Worm (Caenorhabditis elegans) whole organism, L1 larva: Measurements from ENCODE around the gene W04H10.1.
A peak's percentile ranks its signal among the peaks of the same experiment; 100 is the strongest.

Experiments
- aha-1 ChIP-seq: fragments of 150-350 bp; optimal IDR thresholded peaks from 2 replicates; lab custom pipeline; 2014; ENCODE audit warnings: missing biosample characterization, missing genetic modification characterization
- alr-1 ChIP-seq: fragments of 200-800 bp; sonication (Bioruptor generic); optimal IDR thresholded peaks from 2 replicates; lab custom pipeline; 2018; ENCODE audit warnings: borderline replicate concordance, mild to moderate bottlenecking, missing genetic modification characterization, missing compliant biosample characterization
- blmp-1 ChIP-seq: fragments of 150-350 bp; optimal IDR thresholded peaks from 2 replicates; lab custom pipeline; 2014; ENCODE audit warnings: missing biosample characterization, missing genetic modification characterization
- ceh-63 ChIP-seq: fragments of 200-800 bp; sonication (Bioruptor generic); optimal IDR thresholded peaks from 2 replicates; lab custom pipeline; 2018; ENCODE audit warnings: mild to moderate bottlenecking, missing genetic modification characterization, missing compliant biosample characterization
- ceh-88 ChIP-seq: fragments of 200-800 bp; sonication (Bioruptor generic); IDR thresholded peaks from 2 replicates; pipeline ENCODE4 v1.3.6; 2022; ENCODE audit warnings: missing genetic modification characterization, missing compliant biosample characterization
- ces-1 ChIP-seq: fragments of 150-350 bp; optimal IDR thresholded peaks from 2 replicates; lab custom pipeline; 2014; ENCODE audit warnings: missing biosample characterization, missing genetic modification reagents, missing genetic modification characterization
- efl-1 ChIP-seq, 4 experiments: fragments of 150-350 bp; optimal IDR thresholded peaks in 3 of 4; peaks in 1 of 4; 1 replicate in 1 of 4; 2 replicates in 3 of 4; lab custom pipeline; 2014; ENCODE audit warnings: missing biosample characterization in 2 of 4, missing genetic modification characterization in 2 of 4, missing genetic modification reagents in 2 of 4
- efl-3 ChIP-seq: fragments of 200-800 bp; sonication (Bioruptor generic); optimal IDR thresholded peaks from 2 replicates; lab custom pipeline; 2018; ENCODE audit warnings: mild to moderate bottlenecking, missing genetic modification characterization, missing compliant biosample characterization
- egl-27 ChIP-seq, 2 experiments: fragments of 150-350 bp in 1 of 2; sonication (generic microtip); optimal IDR thresholded peaks; 3 replicates each; lab custom pipeline; 2017 to 2018; ENCODE audit warnings: missing biosample characterization in 2 of 2, missing genetic modification characterization in 2 of 2, missing genetic modification reagents in 2 of 2
- elt-3 ChIP-seq, 6 experiments: fragments of 150-350 bp in 1 of 6; sonication (generic microtip); optimal IDR thresholded peaks; 2 replicates each; lab custom pipeline; 2017 to 2018; ENCODE audit warnings: missing biosample characterization in 6 of 6, missing genetic modification characterization in 6 of 6, inconsistent platforms in 1 of 6
- ets-5 ChIP-seq: fragments of 200-800 bp; sonication (Bioruptor generic); IDR thresholded peaks from 2 replicates; pipeline ENCODE4 v1.3.6; 2022; ENCODE audit warnings: missing genetic modification characterization, missing compliant biosample characterization
- fkh-10 ChIP-seq: sonication (generic microtip); optimal IDR thresholded peaks from 2 replicates; lab custom pipeline; 2017; ENCODE audit warnings: missing biosample characterization, missing genetic modification reagents, missing genetic modification characterization
- fkh-8 ChIP-seq: sonication (generic microtip); optimal IDR thresholded peaks from 2 replicates; lab custom pipeline; 2016; ENCODE audit warnings: mild to moderate bottlenecking, missing genetic modification characterization, missing compliant biosample characterization
- grh-1 ChIP-seq: fragments of 200-800 bp; sonication (Bioruptor generic); IDR thresholded peaks from 2 replicates; pipeline ENCODE4 v1.3.6; 2022; ENCODE audit warnings: missing genetic modification reagents, missing genetic modification characterization, missing compliant biosample characterization
- hlh-4 ChIP-seq: sonication (generic microtip); optimal IDR thresholded peaks from 2 replicates; lab custom pipeline; 2016; ENCODE audit warnings: mild to moderate bottlenecking, missing genetic modification characterization, missing compliant biosample characterization
- irx-1 ChIP-seq: sonication (generic microtip); optimal IDR thresholded peaks from 2 replicates; lab custom pipeline; 2016; ENCODE audit warnings: missing genetic modification characterization, missing compliant biosample characterization
- isw-1 ChIP-seq: fragments of 200-800 bp; sonication (Bioruptor generic); IDR thresholded peaks from 2 replicates; pipeline ENCODE4 v1.3.6; 2022; ENCODE audit warnings: missing genetic modification characterization, missing compliant biosample characterization
- lin-13 ChIP-seq: fragments of 150-350 bp; optimal IDR thresholded peaks from 2 replicates; lab custom pipeline; 2014; ENCODE audit warnings: missing biosample characterization, missing genetic modification reagents, missing genetic modification characterization
- lin-14 ChIP-seq: fragments of 200-800 bp; sonication (Bioruptor generic); optimal IDR thresholded peaks from 2 replicates; lab custom pipeline; 2018; ENCODE audit warnings: mild to moderate bottlenecking, missing genetic modification characterization, moderate library complexity, missing compliant biosample characterization
- lsy-2 ChIP-seq, 2 experiments: fragments of 150-350 bp; optimal IDR thresholded peaks; 2 replicates each; lab custom pipeline; 2014; ENCODE audit warnings: missing biosample characterization in 2 of 2, missing genetic modification characterization in 2 of 2
- mdl-1 ChIP-seq, 2 experiments: fragments of 150-350 bp; optimal IDR thresholded peaks; 2 replicates each; lab custom pipeline; 2014 to 2017; ENCODE audit warnings: missing biosample characterization in 2 of 2, missing genetic modification characterization in 2 of 2, inconsistent platforms in 1 of 2
- mef-2 ChIP-seq: fragments of 150-350 bp; optimal IDR thresholded peaks from 2 replicates; lab custom pipeline; 2014; ENCODE audit warnings: missing biosample characterization, missing genetic modification characterization
- mep-1 ChIP-seq: fragments of 150-350 bp; optimal IDR thresholded peaks from 2 replicates; lab custom pipeline; 2014; ENCODE audit warnings: missing biosample characterization, missing genetic modification characterization
- nhr-11 ChIP-seq: fragments of 150-350 bp; optimal IDR thresholded peaks from 2 replicates; lab custom pipeline; 2014; ENCODE audit warnings: missing biosample characterization, missing genetic modification characterization
- nhr-237 ChIP-seq: fragments of 150-350 bp; optimal IDR thresholded peaks from 2 replicates; lab custom pipeline; 2014; ENCODE audit warnings: missing biosample characterization, missing genetic modification characterization
- nhr-77 ChIP-seq: fragments of 150-350 bp; optimal IDR thresholded peaks from 2 replicates; lab custom pipeline; 2014; ENCODE audit warnings: missing biosample characterization, missing genetic modification characterization
- nhr-84 ChIP-seq: sonication (generic microtip); optimal IDR thresholded peaks from 2 replicates; lab custom pipeline; 2017; ENCODE audit warnings: missing biosample characterization, missing genetic modification characterization
- nhr-90 ChIP-seq: sonication (generic microtip); optimal IDR thresholded peaks from 2 replicates; lab custom pipeline; 2016; ENCODE audit warnings: mild to moderate bottlenecking, missing genetic modification characterization, missing compliant biosample characterization; ENCODE audit not compliant: poor library complexity
- pax-3 ChIP-seq: fragments of 200-800 bp; sonication (Bioruptor generic); optimal IDR thresholded peaks from 2 replicates; lab custom pipeline; 2018; ENCODE audit warnings: mild to moderate bottlenecking, missing genetic modification characterization, moderate library complexity, missing compliant biosample characterization
- rnt-1 ChIP-seq: sonication (generic microtip); optimal IDR thresholded peaks from 2 replicates; lab custom pipeline; 2016; ENCODE audit warnings: mild to moderate bottlenecking, missing genetic modification characterization, moderate library complexity, missing compliant biosample characterization
- skn-1 ChIP-seq: fragments of 150-350 bp; optimal IDR thresholded peaks from 2 replicates; lab custom pipeline; 2014; ENCODE audit warnings: missing biosample characterization, missing genetic modification characterization
- sox-4 ChIP-seq: sonication (generic microtip); optimal IDR thresholded peaks from 2 replicates; lab custom pipeline; 2016; ENCODE audit warnings: missing genetic modification characterization, missing compliant biosample characterization
- tlp-1 ChIP-seq: fragments of 150-350 bp; optimal IDR thresholded peaks from 2 replicates; lab custom pipeline; 2014; ENCODE audit warnings: missing biosample characterization, missing genetic modification characterization
- unc-130 ChIP-seq: fragments of 150-350 bp; optimal IDR thresholded peaks from 2 replicates; lab custom pipeline; 2017; ENCODE audit warnings: missing biosample characterization, missing genetic modification characterization, inconsistent platforms
- unc-30 ChIP-seq: sonication (generic microtip); optimal IDR thresholded peaks from 2 replicates; lab custom pipeline; 2017; ENCODE audit warnings: missing biosample characterization, missing genetic modification characterization
- unc-86 ChIP-seq: sonication (generic microtip); optimal IDR thresholded peaks from 2 replicates; lab custom pipeline; 2016; ENCODE audit warnings: missing genetic modification characterization, missing compliant biosample characterization
- unc-98 ChIP-seq: fragments of 200-800 bp; sonication (Bioruptor generic); IDR thresholded peaks from 2 replicates; pipeline ENCODE4 v1.3.6; 2022; ENCODE audit warnings: missing genetic modification characterization, missing compliant biosample characterization
- vab-15 ChIP-seq: sonication (generic microtip); optimal IDR thresholded peaks from 2 replicates; lab custom pipeline; 2017; ENCODE audit warnings: missing genotype, mild to moderate bottlenecking, missing genetic modification characterization, missing compliant biosample characterization
- xbp-1 ChIP-seq: sonication (generic microtip); optimal IDR thresholded peaks from 2 replicates; lab custom pipeline; 2016; ENCODE audit warnings: missing genetic modification characterization, missing compliant biosample characterization
- zag-1 ChIP-seq: fragments of 150-350 bp; optimal IDR thresholded peaks from 2 replicates; lab custom pipeline; 2014; ENCODE audit warnings: missing biosample characterization, missing genetic modification characterization
- ztf-11 ChIP-seq, 2 experiments: sonication (generic microtip); optimal IDR thresholded peaks; 2 replicates each; lab custom pipeline; 2016 to 2017; ENCODE audit warnings: missing genetic modification characterization in 2 of 2, missing biosample characterization in 1 of 2, missing compliant biosample characterization in 1 of 2

W04H10.1 gene

ce11 chrII:625926-626325 is 17.1 kb downstream of the W04H10.1 start (continued):
- TF ChIP-seq pax-3 (tag; lab: Kevin White, UChicago) (no peak), unc-86 (tag; lab: Kevin White, UChicago) (no peak), lin-14 (GFP tag; lab: Kevin White, UChicago) (peak; percentile 90), vab-15 (tag; lab: Kevin White, UChicago) (no peak), mef-2 (no peak), ceh-63 (no peak), skn-1 (tag; lab: Kevin White, UChicago) (no peak), irx-1 (tag; lab: Kevin White, UChicago) (no peak), sox-4 (tag; lab: Kevin White, UChicago) (no peak), lsy-2 (tag; optimal IDR thresholded peaks at IDR 0.05; lab: Kevin White, UChicago) (peak in 1 of 2 experiments; percentile 59), nhr-90 (tag; lab: Kevin White, UChicago) (peak; percentile 59), elt-3 (tag; optimal IDR thresholded peaks at IDR 0.05; lab: Kevin White, UChicago) (peak in 2 of 6 experiments; percentile 20 to 51), unc-30 (no peak), zag-1 (no peak), blmp-1 (tag; lab: Kevin White, UChicago) (peak; percentile 69), xbp-1 (no peak), ztf-11 (tag; optimal IDR thresholded peaks at IDR 0.05; lab: Kevin White, UChicago) (no peak), alr-1 (no peak), efl-1 (optimal IDR thresholded peaks at IDR 0.05; lab: Kevin White, UChicago) (peak; percentile 63 to 68), efl-1 (GFP tag; optimal IDR thresholded peaks at IDR 0.05 in 1 of 2; lab: Kevin White, UChicago) (peak; percentile 31 to 90), efl-3 (GFP tag; lab: Kevin White, UChicago) (no peak), unc-98 (peak; percentile 41; the same call in 1 of the 2 replicates), rnt-1 (tag; lab: Kevin White, UChicago) (peak; percentile 71), unc-130 (tag; lab: Kevin White, UChicago) (no peak), nhr-11 (tag; lab: Kevin White, UChicago) (no peak), tlp-1 (tag; lab: Kevin White, UChicago) (no peak), nhr-84 (no peak), fkh-10 (GFP tag; lab: Kevin White, UChicago) (no peak), ces-1 (GFP tag; lab: Kevin White, UChicago) (no peak), nhr-237 (tag; lab: Kevin White, UChicago) (no peak), hlh-4 (tag; lab: Kevin White, UChicago) (no peak), nhr-77 (tag; lab: Kevin White, UChicago) (peak; percentile 38), ets-5 (GFP tag; lab: Robert Waterston, UW) (no peak), mep-1 (tag; lab: Kevin White, UChicago) (peak; percentile 64)

- no peak for TF ChIP-seq unc-30
- TF ChIP-seq mdl-1 (tag; optimal IDR thresholded peaks at IDR 0.05; lab: Kevin White, UChicago): no peak
- no peak for TF ChIP-seq lsy-2 (tag; optimal IDR thresholded peaks at IDR 0.05; lab: Kevin White, UChicago)
- no peak for TF ChIP-seq efl-1 (optimal IDR thresholded peaks at IDR 0.05; lab: Kevin White, UChicago)
- TF ChIP-seq efl-1 (GFP tag; optimal IDR thresholded peaks at IDR 0.05 in 1 of 2; lab: Kevin White, UChicago): peak in 1 of 2 experiments; percentile 3
- TF ChIP-seq sox-4 (tag; lab: Kevin White, UChicago): no peak
- no peak for TF ChIP-seq grh-1
Observed at ce11 chrII:627205-627604, 18.3 kb downstream of the W04H10.1 start, which contains the start of gene arrd-1. TSS of gene arrd-1 (plus strand) at chrII:627505.

ce11 chrII:627913-628312 is 19.1 kb downstream of the W04H10.1 start:
- TF ChIP-seq unc-86 (tag; lab: Kevin White, UChicago): no peak
- TF ChIP-seq unc-30: no peak
- TF ChIP-seq isw-1 (GFP tag; lab: Robert Waterston, UW): no peak
- TF ChIP-seq aha-1: no peak
- no peak for TF ChIP-seq mep-1 (tag; lab: Kevin White, UChicago)
- TF ChIP-seq ceh-88: no peak
- TF ChIP-seq egl-27 (tag; optimal IDR thresholded peaks at IDR 0.05; lab: Kevin White, UChicago): no peak
- no peak for TF ChIP-seq alr-1
- no peak for TF ChIP-seq unc-98
- TF ChIP-seq fkh-10 (GFP tag; lab: Kevin White, UChicago): no peak
- TF ChIP-seq lin-13 (GFP tag; lab: Kevin White, UChicago): no peak
- no peak for TF ChIP-seq irx-1 (tag; lab: Kevin White, UChicago)
- TF ChIP-seq zag-1: no peak
- no peak for TF ChIP-seq fkh-8 (tag; lab: Kevin White, UChicago)
